Fruit fly (Drosophila melanogaster) whole organism, embryonic: Measurements from ENCODE around the gene D1.

Source experiments
- Ada2b ChIP-seq: fragments of 200-800 bp; sonication (Bioruptor generic); IDR thresholded peaks from 2 replicates; pipeline ENCODE4 v1.3.6; 2022; ENCODE audit warnings: missing biosample characterization, missing genetic modification characterization
- Asciz ChIP-seq: fragments of 200-800 bp; sonication (Bioruptor generic); optimal IDR thresholded peaks from 2 replicates; lab custom pipeline; 2017; ENCODE audit warnings: missing biosample characterization, mild to moderate bottlenecking, missing genetic modification characterization, missing genetic modification reagents
- B-H1 ChIP-seq: fragments of 200-800 bp; sonication (Bioruptor generic); IDR thresholded peaks from 3 replicates; pipeline ENCODE4 v1.3.6; 2022; ENCODE audit warnings: missing biosample characterization, missing genetic modification characterization
- B-H2 ChIP-seq: fragments of 200-800 bp; sonication (Bioruptor generic); optimal IDR thresholded peaks from 2 replicates; lab custom pipeline; 2018; ENCODE audit warnings: missing biosample characterization, mild to moderate bottlenecking, missing genetic modification characterization
- Bdp1 ChIP-seq: fragments of 200-800 bp; sonication (Bioruptor generic); optimal IDR thresholded peaks from 3 replicates; lab custom pipeline; 2016; ENCODE audit warnings: missing biosample characterization, missing genetic modification characterization
- CG10654 ChIP-seq: fragments of 200-800 bp; sonication (Bioruptor generic); optimal IDR thresholded peaks from 2 replicates; lab custom pipeline; 2016; ENCODE audit warnings: missing biosample characterization, missing genetic modification characterization
- CG10979 ChIP-seq: fragments of 200-800 bp; sonication (Bioruptor generic); optimal IDR thresholded peaks from 2 replicates; lab custom pipeline; 2018; ENCODE audit warnings: missing biosample characterization, mild to moderate bottlenecking, missing genetic modification characterization, moderate library complexity
- CG13624 ChIP-seq: fragments of 200-800 bp; sonication (Bioruptor generic); optimal IDR thresholded peaks from 2 replicates; lab custom pipeline; 2016; ENCODE audit warnings: missing biosample characterization, missing genetic modification characterization
- CG14860 ChIP-seq: fragments of 200-800 bp; sonication (Bioruptor generic); IDR thresholded peaks from 3 replicates; pipeline ENCODE4 v1.3.6; 2022; ENCODE audit warnings: missing biosample characterization, missing genetic modification characterization; ENCODE audit not compliant: partially characterized antibody
- CG1647 ChIP-seq: fragments of 200-800 bp; sonication (Bioruptor generic); optimal IDR thresholded peaks from 3 replicates; lab custom pipeline; 2016; ENCODE audit warnings: missing biosample characterization, missing genetic modification characterization
- CG16863 ChIP-seq: fragments of 200-800 bp; sonication (Bioruptor generic); optimal IDR thresholded peaks from 3 replicates; lab custom pipeline; 2016; ENCODE audit warnings: missing biosample characterization, missing genetic modification characterization
- CG17328 ChIP-seq: fragments of 200-800 bp; sonication (Bioruptor generic); IDR thresholded peaks from 2 replicates; pipeline ENCODE4 v1.3.6; 2022; ENCODE audit warnings: missing biosample characterization, missing genetic modification characterization
- CG3163 ChIP-seq: fragments of 200-800 bp; sonication (Bioruptor generic); optimal IDR thresholded peaks from 3 replicates; lab custom pipeline; 2016; ENCODE audit warnings: missing biosample characterization, missing genetic modification characterization
- CG3847 ChIP-seq: fragments of 200-800 bp; sonication (Bioruptor generic); IDR thresholded peaks from 2 replicates; pipeline ENCODE4 v1.3.6; 2022; ENCODE audit warnings: missing biosample characterization, missing genetic modification characterization
- CG42726 ChIP-seq: fragments of 200-800 bp; sonication (Bioruptor generic); IDR thresholded peaks from 2 replicates; pipeline ENCODE4 v1.3.6; 2022; ENCODE audit warnings: missing biosample characterization, missing genetic modification characterization; ENCODE audit not compliant: partially characterized antibody
- CG4404 ChIP-seq: fragments of 200-800 bp; sonication (Bioruptor generic); IDR thresholded peaks from 2 replicates; pipeline ENCODE4 v1.3.6; 2022; ENCODE audit warnings: missing biosample characterization, missing genetic modification characterization
- CG6813 ChIP-seq: fragments of 200-800 bp; sonication (Bioruptor generic); optimal IDR thresholded peaks from 2 replicates; lab custom pipeline; 2017; ENCODE audit warnings: missing biosample characterization, missing genetic modification characterization, mild to moderate bottlenecking, moderate library complexity, missing genetic modification reagents
- CG8290 ChIP-seq, 3 experiments: fragments of 200-800 bp; sonication (Bioruptor generic); optimal IDR thresholded peaks; 2 replicates each; lab custom pipeline; 2016 to 2019; ENCODE audit warnings: missing biosample characterization in 3 of 3, missing genetic modification characterization in 3 of 3, mild to moderate bottlenecking in 2 of 3, moderate library complexity in 1 of 3
- CkIIα-i1 ChIP-seq: fragments of 200-800 bp; sonication (Bioruptor generic); IDR thresholded peaks from 2 replicates; pipeline ENCODE4 v1.3.6; 2022; ENCODE audit warnings: missing biosample characterization, missing genetic modification characterization
- D19B ChIP-seq: fragments of 200-800 bp; sonication (Bioruptor generic); optimal IDR thresholded peaks from 2 replicates; lab custom pipeline; 2017; ENCODE audit warnings: missing biosample characterization, mild to moderate bottlenecking, missing genetic modification characterization
- Dek ChIP-seq: fragments of 200-800 bp; sonication (Bioruptor generic); optimal IDR thresholded peaks from 3 replicates; lab custom pipeline; 2019; ENCODE audit warnings: missing biosample characterization, mild to moderate bottlenecking, missing genetic modification characterization, moderate library complexity
- Eip74EF ChIP-seq, 2 experiments: fragments of 200-800 bp in 1 of 2; fragments of >200 bp in 1 of 2; sonication (Bioruptor generic) in 1 of 2; optimal IDR thresholded peaks; 2 replicates each; lab custom pipeline; 2017 to 2019; ENCODE audit warnings: missing biosample characterization in 2 of 2, missing genetic modification characterization in 2 of 2, mild to moderate bottlenecking in 1 of 2, moderate library complexity in 1 of 2
- HLH54F ChIP-seq: fragments of 200-800 bp; sonication (Bioruptor generic); optimal IDR thresholded peaks from 3 replicates; lab custom pipeline; 2016; ENCODE audit warnings: missing biosample characterization, missing genetic modification characterization
- HmgZ ChIP-seq: fragments of 200-800 bp; sonication (Bioruptor generic); optimal IDR thresholded peaks from 2 replicates; lab custom pipeline; 2018; ENCODE audit warnings: missing biosample characterization, mild to moderate bottlenecking, missing genetic modification characterization
- Hmx ChIP-seq: fragments of 200-800 bp; sonication (Bioruptor generic); optimal IDR thresholded peaks from 2 replicates; lab custom pipeline; 2016; ENCODE audit warnings: missing biosample characterization, missing genetic modification characterization
- Kr ChIP-seq: fragments of 200-800 bp; sonication (Bioruptor generic); optimal IDR thresholded peaks from 2 replicates; lab custom pipeline; 2017; ENCODE audit warnings: missing biosample characterization, mild to moderate bottlenecking, missing genetic modification characterization
- Lim3 ChIP-seq: fragments of 200-800 bp; sonication (Bioruptor generic); IDR thresholded peaks from 2 replicates; pipeline ENCODE4 v1.3.6; 2022; ENCODE audit warnings: missing biosample characterization, missing genetic modification characterization
- NC2β ChIP-seq: fragments of 200-800 bp; sonication (Bioruptor generic); optimal IDR thresholded peaks from 2 replicates; lab custom pipeline; 2016; ENCODE audit warnings: missing biosample characterization, missing genetic modification characterization
- NFAT ChIP-seq: fragments of 200-800 bp; sonication (Bioruptor generic); IDR thresholded peaks from 2 replicates; pipeline ENCODE4 v1.3.6; 2022; ENCODE audit warnings: missing biosample characterization, missing genetic modification characterization
- Vsx1 ChIP-seq: fragments of 200-800 bp; sonication (Bioruptor generic); optimal IDR thresholded peaks from 2 replicates; lab custom pipeline; 2017; ENCODE audit warnings: missing biosample characterization, mild to moderate bottlenecking, missing genetic modification characterization, missing genetic modification reagents
- bcd ChIP-seq: fragments of 200-800 bp; sonication (Bioruptor generic); optimal IDR thresholded peaks from 2 replicates; lab custom pipeline; 2017; ENCODE audit warnings: missing biosample characterization, mild to moderate bottlenecking, missing genetic modification characterization
- br ChIP-seq: fragments of >200 bp; optimal IDR thresholded peaks from 2 replicates; lab custom pipeline; 2017
- cato ChIP-seq: fragments of 200-800 bp; sonication (Bioruptor generic); optimal IDR thresholded peaks from 2 replicates; lab custom pipeline; 2016; ENCODE audit warnings: missing biosample characterization, missing genetic modification characterization, borderline replicate concordance
- esg ChIP-seq: fragments of 200-800 bp; sonication (Bioruptor generic); conservative IDR thresholded peaks from 2 replicates; pipeline ENCODE4 v1.3.6; 2022; ENCODE audit warnings: missing biosample characterization, missing genetic modification characterization
- fd102C ChIP-seq: fragments of 200-800 bp; sonication (Bioruptor generic); optimal IDR thresholded peaks from 2 replicates; lab custom pipeline; 2018; ENCODE audit warnings: missing biosample characterization, mild to moderate bottlenecking, missing genetic modification characterization, moderate library complexity
- gce ChIP-seq: fragments of 200-800 bp; sonication (Bioruptor generic); IDR thresholded peaks from 3 replicates; pipeline ENCODE4 v1.3.6; 2022; ENCODE audit warnings: missing biosample characterization, missing genetic modification characterization
- grau ChIP-seq: fragments of 200-800 bp; optimal IDR thresholded peaks from 3 replicates; lab custom pipeline; 2019; ENCODE audit warnings: missing biosample characterization, mild to moderate bottlenecking, missing genetic modification characterization, moderate library complexity
- her ChIP-seq: fragments of 200-800 bp; sonication (Bioruptor generic); optimal IDR thresholded peaks from 2 replicates; lab custom pipeline; 2016; ENCODE audit warnings: missing biosample characterization, missing genetic modification characterization
- lilli ChIP-seq: fragments of 200-800 bp; sonication (Bioruptor generic); optimal IDR thresholded peaks from 3 replicates; lab custom pipeline; 2016; ENCODE audit warnings: missing biosample characterization, missing genetic modification characterization
- maf-S ChIP-seq: fragments of 200-800 bp; sonication (Bioruptor generic); optimal IDR thresholded peaks from 2 replicates; lab custom pipeline; 2016; ENCODE audit warnings: missing biosample characterization, missing genetic modification characterization
- mam ChIP-seq: fragments of 200-800 bp; sonication (Bioruptor generic); optimal IDR thresholded peaks from 3 replicates; lab custom pipeline; 2016; ENCODE audit warnings: missing biosample characterization, missing genetic modification characterization
- nmo ChIP-seq: fragments of 200-800 bp; sonication (Bioruptor generic); optimal IDR thresholded peaks from 2 replicates; lab custom pipeline; 2018; ENCODE audit warnings: missing biosample characterization, mild to moderate bottlenecking, missing genetic modification characterization, moderate library complexity
- p53 ChIP-seq: fragments of 200-800 bp; sonication (Bioruptor generic); optimal IDR thresholded peaks from 2 replicates; lab custom pipeline; 2016; ENCODE audit warnings: missing biosample characterization, missing genetic modification characterization
- pfk ChIP-seq: fragments of 200-800 bp; sonication (Bioruptor generic); optimal IDR thresholded peaks from 2 replicates; lab custom pipeline; 2018; ENCODE audit warnings: missing biosample characterization, mild to moderate bottlenecking, missing genetic modification characterization, moderate library complexity
- rib ChIP-seq: fragments of 200-800 bp; sonication (Bioruptor generic); IDR thresholded peaks from 2 replicates; pipeline ENCODE4 v1.3.6; 2022; ENCODE audit warnings: missing biosample characterization, missing genetic modification characterization
- sens ChIP-seq: fragments of 200-800 bp; sonication (Bioruptor generic); peaks from one replicate; lab custom pipeline; 2016; ENCODE audit warnings: missing biosample characterization, missing genetic modification characterization
- sim ChIP-seq: fragments of 200-800 bp; sonication (Bioruptor generic); IDR thresholded peaks from 2 replicates; pipeline ENCODE4 v1.3.6; 2022; ENCODE audit warnings: missing biosample characterization, missing genetic modification characterization
- so ChIP-seq: fragments of 200-800 bp; sonication (Bioruptor generic); IDR thresholded peaks from 3 replicates; pipeline ENCODE4 v1.3.6; 2022; ENCODE audit warnings: missing biosample characterization, missing genetic modification characterization
- vvl ChIP-seq: fragments of 200-800 bp; sonication (Bioruptor generic); IDR thresholded peaks from 2 replicates; pipeline ENCODE4 v1.3.6; 2022; ENCODE audit warnings: missing biosample characterization, missing genetic modification characterization
- wdn ChIP-seq: fragments of 200-800 bp; sonication (Bioruptor generic); IDR thresholded peaks from 2 replicates; pipeline ENCODE4 v1.3.6; 2022; ENCODE audit warnings: missing biosample characterization, missing genetic modification characterization
- zfh1 ChIP-seq: fragments of 200-800 bp; sonication (Bioruptor generic); IDR thresholded peaks from 3 replicates; pipeline ENCODE4 v1.3.6; 2022; ENCODE audit warnings: missing biosample characterization, missing genetic modification characterization

The D1 gene

DNA sequence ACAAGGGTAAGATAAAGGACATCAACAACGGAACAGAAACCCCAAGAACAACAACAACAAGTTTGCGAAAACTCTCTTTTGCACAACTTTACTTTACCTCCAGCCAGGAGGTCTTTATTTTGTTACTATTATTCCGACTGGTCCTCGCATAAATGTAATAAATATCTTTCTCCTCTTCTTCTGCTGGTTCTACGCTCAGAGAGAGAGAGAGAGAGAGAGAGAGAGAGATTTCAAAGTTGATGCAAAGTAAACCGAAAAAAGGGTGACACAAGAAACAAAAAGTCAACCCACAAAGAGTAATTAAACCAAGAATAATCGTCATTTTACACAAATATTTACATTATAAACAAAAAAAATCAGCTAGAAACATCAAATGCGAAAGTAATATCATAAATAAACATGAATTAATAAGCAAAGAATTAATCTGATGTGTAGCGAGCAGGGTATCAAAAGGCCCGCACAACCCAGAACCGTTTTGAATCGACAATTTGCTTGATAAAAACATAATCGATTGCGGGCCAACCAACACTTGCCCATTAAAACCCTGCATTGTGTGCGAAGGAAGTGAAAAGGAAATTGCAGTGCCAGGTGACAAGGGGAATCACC is 10.4 kb downstream of the D1 start (continued):
- TF ChIP-seq HmgZ (tag; lab: Kevin White, UChicago) (no peak), Vsx1 (peak; percentile 19), Hmx (no peak), CG13624 (GFP tag; lab: Kevin White, UChicago) (no peak), B-H2 (no peak), NFAT (GFP tag; lab: Robert Waterston, UW) (no peak), her (GFP tag; lab: Kevin White, UChicago) (no peak), nmo (GFP tag; lab: Kevin White, UChicago) (peak; percentile 1), CG10979 (tag; lab: Kevin White, UChicago) (peak; percentile 25), CG6813 (peak; percentile 20), br (lab: Kevin White, UChicago) (no peak), B-H1 (GFP tag; lab: Robert Waterston, UW) (no peak), sens (peak; percentile 81), vvl (no peak), Dek (tag; lab: Kevin White, UChicago) (no peak), CG14860 (GFP tag; lab: Robert Waterston, UW) (no peak), CG10654 (no peak), rib (GFP tag; lab: Robert Waterston, UW) (no peak), gce (GFP tag; lab: Robert Waterston, UW) (no peak), Eip74EF (GFP tag; optimal IDR thresholded peaks at IDR 0.05; lab: Kevin White, UChicago) (no peak), CG17328 (no peak), CG3163 (GFP tag; lab: Kevin White, UChicago) (no peak), CG1647 (GFP tag; lab: Kevin White, UChicago) (no peak), CG16863 (peak; percentile 16), NC2β (GFP tag; lab: Kevin White, UChicago) (no peak), sim (GFP tag; lab: Robert Waterston, UW) (no peak), Lim3 (GFP tag; lab: Robert Waterston, UW) (no peak), cato (no peak), CG42726 (GFP tag; lab: Robert Waterston, UW) (no peak), Ada2b (GFP tag; lab: Robert Waterston, UW) (0 out of 2 replicates have a peak, but pooled peaks have one; percentile 22), bcd (GFP tag; lab: Kevin White, UChicago) (peak; percentile 6), HLH54F (no peak), Bdp1 (GFP tag; lab: Kevin White, UChicago) (no peak), Kr (GFP tag; lab: Kevin White, UChicago) (no peak), lilli (GFP tag; lab: Kevin White, UChicago) (peak; percentile 12), p53 (no peak), Asciz (GFP tag; lab: Kevin White, UChicago) (peak; percentile 22), wdn (GFP tag; lab: Robert Waterston, UW) (no peak), CG3847 (no peak), grau (tag; lab: Kevin White, UChicago) (peak; percentile 4)
- TF ChIP-seq, all 482 proteins: peak for 74

DNA sequence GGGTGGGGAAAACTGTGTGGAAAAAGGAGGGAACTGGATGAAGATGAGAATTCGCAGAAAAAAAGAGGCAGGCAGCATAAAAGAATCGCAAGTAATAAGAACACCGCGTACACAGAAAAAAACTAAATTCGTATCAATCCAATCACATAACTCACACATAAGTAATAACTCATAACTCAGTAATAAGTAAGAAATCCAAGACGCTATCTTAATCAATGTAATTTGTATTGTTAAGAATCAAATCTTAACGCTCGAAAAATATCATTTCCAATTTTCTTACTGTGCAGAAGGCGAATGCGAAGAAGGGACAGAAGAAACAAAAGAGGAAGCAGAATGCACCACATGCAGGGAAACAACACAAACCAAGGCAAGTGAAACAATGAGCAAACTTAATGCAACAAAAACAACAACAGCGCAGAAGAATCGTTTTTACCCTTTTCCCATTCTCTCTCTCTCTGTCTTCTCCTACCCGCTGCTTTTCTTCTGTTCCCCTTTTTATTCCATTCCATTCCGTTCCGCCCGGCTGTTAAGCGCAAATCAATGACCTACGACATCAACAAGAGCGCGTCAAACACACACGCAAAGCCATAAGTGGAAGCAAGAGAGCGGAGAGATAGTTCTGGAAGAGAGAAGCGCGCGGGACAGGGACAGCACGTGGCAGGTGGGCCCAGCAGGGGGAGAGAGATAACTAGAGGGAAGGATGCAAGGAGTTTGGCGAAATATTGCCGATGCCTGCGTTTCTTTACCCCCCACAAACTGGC is 11.2 kb downstream of the D1 start:
- TF ChIP-seq maf-S (GFP tag; lab: Kevin White, UChicago): peak; percentile 67
- TF ChIP-seq CG1647 (GFP tag; lab: Kevin White, UChicago): peak; percentile 60
- TF ChIP-seq so: 0 out of 3 replicates have a peak, but pooled peaks have one; percentile 57
- peak; percentile 12 for TF ChIP-seq fd102C (GFP tag; lab: Kevin White, UChicago)
- peak; percentile 70 for TF ChIP-seq mam
- no peak for TF ChIP-seq D19B
- TF ChIP-seq CG4404 (GFP tag; lab: Robert Waterston, UW): peak; percentile 56
- TF ChIP-seq esg (GFP tag; lab: Robert Waterston, UW): peak; percentile 68
- TF ChIP-seq zfh1 (GFP tag; lab: Robert Waterston, UW): peak; percentile 86
- TF ChIP-seq CG8290 (GFP tag; optimal IDR thresholded peaks at IDR 0.05; lab: Kevin White, UChicago): peak; percentile 61
- peak in 1 of 2 experiments; percentile 22 for TF ChIP-seq CG8290 (tag; optimal IDR thresholded peaks at IDR 0.05; lab: Kevin White, UChicago)
- no peak for TF ChIP-seq CkIIα-i1
- TF ChIP-seq pfk (GFP tag; lab: Kevin White, UChicago): peak; percentile 99
